Fruit fly (Drosophila melanogaster) Kc167 (cell line): ENCODE measurements around the gene CG34286.

ENCODE experiments used
- Myc ChIP-seq: fragments of >200 bp; optimal IDR thresholded peaks from 2 replicates; lab custom pipeline; 2017; ENCODE audit warnings: missing external identifiers
- Sin3A ChIP-seq: fragments of >200 bp; optimal IDR thresholded peaks from 2 replicates; lab custom pipeline; 2018; ENCODE audit warnings: missing external identifiers
- h ChIP-seq: fragments of >200 bp; optimal IDR thresholded peaks from 3 replicates; lab custom pipeline; 2018; ENCODE audit warnings: missing external identifiers
- insv ChIP-seq: fragments of >200 bp; optimal IDR thresholded peaks from 3 replicates; lab custom pipeline; 2018; ENCODE audit warnings: missing external identifiers
- psq ChIP-seq: fragments of >200 bp; optimal IDR thresholded peaks from 2 replicates; lab custom pipeline; 2017; ENCODE audit warnings: missing external identifiers
- ttk ChIP-seq: sonication (Bioruptor generic); optimal IDR thresholded peaks from 2 replicates; lab custom pipeline; 2017; ENCODE audit warnings: missing external identifiers

DNA sequence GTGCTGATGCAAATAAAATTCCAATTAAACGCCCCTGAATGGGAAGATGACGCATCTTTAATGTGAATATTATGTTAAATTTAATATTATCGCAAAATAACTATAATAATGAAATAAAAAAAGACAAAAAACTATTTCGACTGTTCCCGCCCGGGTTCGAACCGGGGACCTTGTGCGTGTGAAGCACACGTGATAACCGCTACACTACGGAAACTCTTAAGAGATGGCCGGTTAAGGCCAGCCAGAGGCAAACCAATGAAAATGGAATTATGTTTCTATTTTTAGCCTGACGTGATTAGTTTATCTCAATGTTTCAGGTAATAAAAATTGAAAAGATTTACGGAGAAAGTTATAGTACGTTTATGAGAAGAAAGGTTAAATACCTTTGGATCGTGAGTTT lies 43.6 kb downstream of the CG34286 start:
- no peak for TF ChIP-seq psq (lab: Kevin White, UChicago)
- TF ChIP-seq Myc (lab: Kevin White, UChicago) = no peak
- TF ChIP-seq Sin3A (lab: Kevin White, UChicago) = no peak
- no peak for TF ChIP-seq ttk
- no peak for TF ChIP-seq h (lab: Kevin White, UChicago)
- TF ChIP-seq insv = no peak
